Fruit fly (Drosophila melanogaster): ENCODE results near the gene CG3982.
A peak's percentile ranks its signal among the peaks of the same experiment; 100 is the strongest.

The CG3982 gene

dm6 chr3L:9462247-9462769 is 45.1 kb upstream of the CG3982 start (continued):
- TF ChIP-seq Hmr (GFP tag; optimal IDR thresholded peaks at IDR 0.05) (peak; percentile 92), lmd (GFP tag; IDR thresholded peaks at IDR 0.05) (peak; percentile 72), Med (GFP tag) (peak; percentile 87), repo (GFP tag; optimal IDR thresholded peaks at IDR 0.05) (peak; percentile 34), Opbp (GFP tag; IDR thresholded peaks at IDR 0.05; ENCODE audit: partially characterized antibody) (peak; percentile 53; the same call in 2 of the 3 replicates), CG15073 (GFP tag; optimal IDR thresholded peaks at IDR 0.05) (no peak), ttk (GFP tag; IDR thresholded peaks at IDR 0.05) (peak; percentile 29; the same call in 1 of the 2 replicates), CG11085 (GFP tag; IDR thresholded peaks at IDR 0.05) (peak; percentile 45; the same call in 1 of the 2 replicates), CG2120 (GFP tag; optimal IDR thresholded peaks at IDR 0.05) (peak; percentile 82), nom (GFP tag; optimal IDR thresholded peaks at IDR 0.05) (peak; percentile 77), Trl (optimal IDR thresholded peaks at IDR 0.05) (peak; percentile 43 to 96), Trl (GFP tag; optimal IDR thresholded peaks at IDR 0.05) (peak; percentile 80), wek (GFP tag; optimal IDR thresholded peaks at IDR 0.05) (peak; percentile 9), CG16863 (GFP tag; optimal IDR thresholded peaks at IDR 0.05) (peak; percentile 71), bab2 (GFP tag; optimal IDR thresholded peaks at IDR 0.05) (peak; percentile 63), CG14710 (tag; optimal IDR thresholded peaks at IDR 0.05) (peak; percentile 93), Xrp1 (GFP tag; IDR thresholded peaks at IDR 0.05) (peak; percentile 89), MBD-R2 (GFP tag; IDR thresholded peaks at IDR 0.05) (no peak; the same call in 1 of the 2 replicates), CG17361 (GFP tag; IDR thresholded peaks at IDR 0.05) (peak; percentile 89), CG6683 (GFP tag; optimal IDR thresholded peaks at IDR 0.05) (peak; percentile 84), CG5245 (GFP tag; optimal IDR thresholded peaks at IDR 0.05) (peak; percentile 48), lilli (GFP tag; optimal IDR thresholded peaks at IDR 0.05) (peak; percentile 81), otp (GFP tag; IDR thresholded peaks at IDR 0.05) (peak; percentile 66; the same call in 2 of the 3 replicates), Fer3 (tag; optimal IDR thresholded peaks at IDR 0.05) (peak; percentile 89), CG2116 (GFP tag; optimal IDR thresholded peaks at IDR 0.05) (peak; percentile 52), GATAe (GFP tag; conservative IDR thresholded peaks at IDR 0.05) (no peak), Mad (GFP tag; optimal IDR thresholded peaks at IDR 0.05) (peak; percentile 76), D19A (tag; optimal IDR thresholded peaks at IDR 0.05) (peak; percentile 92), danr (GFP tag; IDR thresholded peaks at IDR 0.05) (no peak), CG7357 (GFP tag; IDR thresholded peaks at IDR 0.05) (peak; percentile 64; the same call in 2 of the 3 replicates), E2f1 (GFP tag; IDR thresholded peaks at IDR 0.05) (peak; percentile 77), CG6654 (GFP tag; optimal IDR thresholded peaks at IDR 0.05) (peak; percentile 64), Ada2b (GFP tag; IDR thresholded peaks at IDR 0.05) (peak; percentile 64), CG15269 (tag; optimal IDR thresholded peaks at IDR 0.05) (peak; percentile 90), H2.0 (GFP tag; IDR thresholded peaks at IDR 0.05) (peak; percentile 65), Hr39 (optimal IDR thresholded peaks at IDR 0.05) (no peak), Hsf (GFP tag; optimal IDR thresholded peaks at IDR 0.05) (peak; percentile 86), BtbVII (GFP tag; optimal IDR thresholded peaks at IDR 0.05) (peak; percentile 90), CG17568 (GFP tag; optimal IDR thresholded peaks at IDR 0.05) (peak; percentile 83), Aef1 (GFP tag; IDR thresholded peaks at IDR 0.05) (no peak; the same call in 1 of the 3 replicates), CG1602 (GFP tag; optimal IDR thresholded peaks at IDR 0.05) (peak; percentile 75), Dek (tag; optimal IDR thresholded peaks at IDR 0.05) (peak; percentile 89), Mrtf (GFP tag; IDR thresholded peaks at IDR 0.05) (peak; percentile 65; the same call in 1 of the 3 replicates), CG7556 (GFP tag; optimal IDR thresholded peaks at IDR 0.05) (peak; percentile 96), CG4730 (GFP tag; IDR thresholded peaks at IDR 0.05) (peak; percentile 45; the same call in 1 of the 2 replicates), CG5180 (GFP tag; optimal IDR thresholded peaks at IDR 0.05) (peak; percentile 81), Sry-β (GFP tag; optimal IDR thresholded peaks at IDR 0.05) (peak; percentile 54), al (GFP tag; IDR thresholded peaks at IDR 0.05) (peak; percentile 53; the same call in 1 of the 2 replicates), Taf1 (GFP tag; IDR thresholded peaks at IDR 0.05) (no peak), odd (GFP tag; optimal IDR thresholded peaks at IDR 0.05) (peak; percentile 91), ewg (GFP tag; optimal IDR thresholded peaks at IDR 0.05) (peak; percentile 69)

All from whole organism, embryonic.